Worm (Caenorhabditis elegans) whole organism, L2 larva: Measurements from ENCODE around the gene R10E9.3.

Source experiments
- C34F6.9 ChIP-seq: fragments of 150-350 bp; optimal IDR thresholded peaks from 2 replicates; lab custom pipeline; 2014; ENCODE audit warnings: missing biosample characterization, missing genetic modification characterization
- F13H6.1 ChIP-seq: sonication (generic microtip); optimal IDR thresholded peaks from 2 replicates; lab custom pipeline; 2016; ENCODE audit warnings: missing genetic modification characterization, missing compliant biosample characterization
- R02D3.7 ChIP-seq: fragments of 150-350 bp; optimal IDR thresholded peaks from 2 replicates; lab custom pipeline; 2014; ENCODE audit warnings: missing biosample characterization, missing genetic modification characterization
- Y55F3AM.14 ChIP-seq: fragments of 200-800 bp; sonication (Bioruptor generic); optimal IDR thresholded peaks from 2 replicates; lab custom pipeline; 2018; ENCODE audit warnings: mild to moderate bottlenecking, missing genetic modification characterization, missing compliant biosample characterization
- alr-1 ChIP-seq: fragments of 150-350 bp; optimal IDR thresholded peaks from 2 replicates; lab custom pipeline; 2014; ENCODE audit warnings: missing biosample characterization, missing genetic modification characterization
- aly-2 ChIP-seq: fragments of 150-350 bp; optimal IDR thresholded peaks from 2 replicates; lab custom pipeline; 2014; ENCODE audit warnings: missing biosample characterization, missing genetic modification characterization
- ama-1 ChIP-seq: fragments of 150-350 bp; optimal IDR thresholded peaks from 2 replicates; lab custom pipeline; 2018; ENCODE audit warnings: inconsistent platforms
- blmp-1 ChIP-seq: sonication (generic microtip); optimal IDR thresholded peaks from 2 replicates; lab custom pipeline; 2017; ENCODE audit warnings: missing genetic modification characterization, mild to moderate bottlenecking, missing compliant biosample characterization, antibody characterized with exemption, moderate library complexity; ENCODE audit not compliant: insufficient read depth
- ceh-16 ChIP-seq: fragments of 150-350 bp; optimal IDR thresholded peaks from 2 replicates; lab custom pipeline; 2014; ENCODE audit warnings: missing biosample characterization, missing genetic modification characterization
- crh-2 ChIP-seq: sonication (generic microtip); optimal IDR thresholded peaks from 2 replicates; lab custom pipeline; 2017; ENCODE audit warnings: missing biosample characterization, missing genetic modification characterization
- egl-27 ChIP-seq: sonication (generic microtip); optimal IDR thresholded peaks from 3 replicates; lab custom pipeline; 2017; ENCODE audit warnings: missing biosample characterization, missing genetic modification reagents, missing genetic modification characterization
- elt-1 ChIP-seq: fragments of 150-350 bp; optimal IDR thresholded peaks from 2 replicates; lab custom pipeline; 2014; ENCODE audit warnings: missing biosample characterization, missing genetic modification characterization
- elt-3 ChIP-seq: sonication (generic microtip); optimal IDR thresholded peaks from 2 replicates; lab custom pipeline; 2017; ENCODE audit warnings: missing biosample characterization, missing genetic modification characterization
- fos-1 ChIP-seq: fragments of 150-350 bp; optimal IDR thresholded peaks from 2 replicates; lab custom pipeline; 2014; ENCODE audit warnings: missing biosample characterization, missing genetic modification characterization
- gmeb-1 ChIP-seq: fragments of 150-350 bp; optimal IDR thresholded peaks from 2 replicates; lab custom pipeline; 2014; ENCODE audit warnings: missing biosample characterization, missing genetic modification characterization
- lin-11 ChIP-seq: fragments of 150-350 bp; sonication (generic microtip); optimal IDR thresholded peaks from 2 replicates; lab custom pipeline; 2014; ENCODE audit warnings: missing biosample characterization, missing genetic modification characterization, inconsistent platforms, mixed read lengths
- lin-13 ChIP-seq: fragments of 150-350 bp; optimal IDR thresholded peaks from 2 replicates; lab custom pipeline; 2014; ENCODE audit warnings: missing biosample characterization, missing genetic modification reagents, missing genetic modification characterization
- lin-39 ChIP-seq: fragments of 150-350 bp; optimal IDR thresholded peaks from 2 replicates; lab custom pipeline; 2014; ENCODE audit warnings: missing biosample characterization, missing genetic modification reagents, missing genetic modification characterization
- lsy-2 ChIP-seq, 2 experiments: fragments of 150-350 bp in 1 of 2; sonication (generic microtip) in 1 of 2; optimal IDR thresholded peaks; 2 replicates each; lab custom pipeline; 2014 to 2017; ENCODE audit warnings: missing biosample characterization in 2 of 2, missing genetic modification characterization in 2 of 2
- mab-5 ChIP-seq: fragments of 150-350 bp; optimal IDR thresholded peaks from 2 replicates; lab custom pipeline; 2014; ENCODE audit warnings: missing biosample characterization, missing genetic modification characterization
- mbf-1 ChIP-seq: sonication (generic microtip); optimal IDR thresholded peaks from 2 replicates; lab custom pipeline; 2017; ENCODE audit warnings: missing biosample characterization, missing genetic modification characterization
- mdl-1 ChIP-seq, 2 experiments: fragments of 150-350 bp in 1 of 2; sonication (generic microtip) in 1 of 2; optimal IDR thresholded peaks; 2 replicates each; lab custom pipeline; 2017; ENCODE audit warnings: missing biosample characterization in 2 of 2, missing genetic modification characterization in 2 of 2
- nhr-11 ChIP-seq: fragments of 150-350 bp; optimal IDR thresholded peaks from 2 replicates; lab custom pipeline; 2014; ENCODE audit warnings: missing biosample characterization, missing genetic modification characterization
- nhr-12 ChIP-seq: fragments of 150-350 bp; optimal IDR thresholded peaks from 2 replicates; lab custom pipeline; 2014; ENCODE audit warnings: missing biosample characterization, missing genetic modification characterization
- nhr-129 ChIP-seq: fragments of 150-350 bp; optimal IDR thresholded peaks from 2 replicates; lab custom pipeline; 2014; ENCODE audit warnings: missing biosample characterization, missing genetic modification characterization
- nhr-21 ChIP-seq: fragments of 150-350 bp; optimal IDR thresholded peaks from 2 replicates; lab custom pipeline; 2014; ENCODE audit warnings: missing biosample characterization, missing genetic modification characterization
- nhr-23 ChIP-seq: fragments of 150-350 bp; optimal IDR thresholded peaks from 2 replicates; lab custom pipeline; 2014; ENCODE audit warnings: missing biosample characterization, missing genetic modification reagents, missing genetic modification characterization
- nhr-25 ChIP-seq: fragments of 150-350 bp; sonication (generic microtip); optimal IDR thresholded peaks from 3 replicates; lab custom pipeline; 2014; ENCODE audit warnings: missing biosample characterization, missing genetic modification characterization
- nhr-6 ChIP-seq: fragments of 150-350 bp; optimal IDR thresholded peaks from 2 replicates; lab custom pipeline; 2014; ENCODE audit warnings: missing biosample characterization, missing genetic modification characterization
- peb-1 ChIP-seq: fragments of 150-350 bp; optimal IDR thresholded peaks from 2 replicates; lab custom pipeline; 2014; ENCODE audit warnings: missing biosample characterization, missing genetic modification characterization
- sem-4 ChIP-seq: fragments of 150-350 bp; optimal IDR thresholded peaks from 2 replicates; lab custom pipeline; 2014; ENCODE audit warnings: missing biosample characterization, missing genetic modification reagents, missing genetic modification characterization
- skn-1 ChIP-seq: sonication (generic microtip); optimal IDR thresholded peaks from 2 replicates; lab custom pipeline; 2017; ENCODE audit warnings: missing biosample characterization, missing genetic modification characterization
- sma-3 ChIP-seq: sonication (generic microtip); optimal IDR thresholded peaks from 2 replicates; lab custom pipeline; 2016; ENCODE audit warnings: missing genetic modification reagents, missing genetic modification characterization, missing compliant biosample characterization
- sma-9 ChIP-seq, 2 experiments: fragments of 150-350 bp in 1 of 2; sonication (generic microtip) in 1 of 2; optimal IDR thresholded peaks; 2 replicates each; lab custom pipeline; 2014 to 2016; ENCODE audit warnings: missing genetic modification characterization in 2 of 2, mild to moderate bottlenecking in 1 of 2, missing biosample characterization in 1 of 2, missing compliant biosample characterization in 1 of 2, missing genetic modification reagents in 1 of 2, moderate library complexity in 1 of 2
- unc-55 ChIP-seq: fragments of 150-350 bp; sonication (generic microtip); optimal IDR thresholded peaks from 3 replicates; lab custom pipeline; 2014; ENCODE audit warnings: missing biosample characterization, missing genetic modification reagents, missing genetic modification characterization
- unc-62 ChIP-seq: fragments of 150-350 bp; optimal IDR thresholded peaks from 2 replicates; lab custom pipeline; 2014; ENCODE audit warnings: missing biosample characterization, missing genetic modification reagents, missing genetic modification characterization
- zag-1 ChIP-seq: fragments of 150-350 bp; optimal IDR thresholded peaks from 2 replicates; lab custom pipeline; 2014; ENCODE audit warnings: missing biosample characterization, missing genetic modification characterization
- ztf-4 ChIP-seq: fragments of 150-350 bp; optimal IDR thresholded peaks from 2 replicates; lab custom pipeline; 2014; ENCODE audit warnings: missing biosample characterization, missing genetic modification characterization

Gene R10E9.3

ce11 chrIII:3953235-3953634 lies 6.8 kb upstream of the R10E9.3 start:
- TF ChIP-seq fos-1 (tag; lab: Kevin White, UChicago): peak; percentile 23
- TF ChIP-seq skn-1 (tag; lab: Kevin White, UChicago): no peak
- peak; percentile 72 for TF ChIP-seq C34F6.9 (tag; lab: Kevin White, UChicago)
- peak; percentile 85 for TF ChIP-seq nhr-129
- TF ChIP-seq mab-5 (tag; lab: Kevin White, UChicago): peak; percentile 38
- TF ChIP-seq nhr-11 (tag; lab: Kevin White, UChicago): no peak
- peak; percentile 85 for TF ChIP-seq sem-4
- no peak for TF ChIP-seq gmeb-1
- no peak for TF ChIP-seq R02D3.7 (tag; lab: Kevin White, UChicago)
- TF ChIP-seq sma-9 (GFP tag; optimal IDR thresholded peaks at IDR 0.05; lab: Kevin White, UChicago): peak; percentile 89
- TF ChIP-seq sma-9 (tag; optimal IDR thresholded peaks at IDR 0.05; lab: Kevin White, UChicago): no peak
- no peak for TF ChIP-seq peb-1 (tag; lab: Kevin White, UChicago)
- peak; percentile 3 for TF ChIP-seq ama-1 (lab: Kevin White, UChicago)
- TF ChIP-seq lin-13 (GFP tag; lab: Kevin White, UChicago): peak; percentile 2
- TF ChIP-seq sma-3 (GFP tag; lab: Kevin White, UChicago): peak; percentile 30
- TF ChIP-seq Y55F3AM.14 (GFP tag; lab: Kevin White, UChicago): peak; percentile 61
- TF ChIP-seq elt-3: no peak
- peak; percentile 47 for TF ChIP-seq nhr-6 (tag; lab: Kevin White, UChicago)
- peak; percentile 0 for TF ChIP-seq crh-2 (tag; lab: Kevin White, UChicago)
- peak; percentile 72 for TF ChIP-seq ceh-16 (tag; lab: Kevin White, UChicago)
- no peak for TF ChIP-seq lin-39 (tag; lab: Kevin White, UChicago)
- peak in 1 of 2 experiments; percentile 69 for TF ChIP-seq lsy-2 (tag; optimal IDR thresholded peaks at IDR 0.05; lab: Kevin White, UChicago)
- no peak for TF ChIP-seq nhr-12 (tag; lab: Kevin White, UChicago)
- peak; percentile 18 for TF ChIP-seq lin-11 (tag; lab: Kevin White, UChicago)
- TF ChIP-seq elt-1 (tag; lab: Kevin White, UChicago): no peak
- TF ChIP-seq mdl-1 (tag; optimal IDR thresholded peaks at IDR 0.05; lab: Kevin White, UChicago): peak in 1 of 2 experiments; percentile 63
- peak; percentile 79 for TF ChIP-seq nhr-25
- TF ChIP-seq egl-27: peak; percentile 51
- TF ChIP-seq unc-55 (GFP tag; lab: Kevin White, UChicago): peak; percentile 40
- TF ChIP-seq F13H6.1 (tag; lab: Kevin White, UChicago): peak; percentile 66
- TF ChIP-seq blmp-1: peak; percentile 12
- no peak for TF ChIP-seq zag-1 (tag; lab: Kevin White, UChicago)
- TF ChIP-seq nhr-21 (tag; lab: Kevin White, UChicago): peak; percentile 72

ce11 chrIII:3954220-3954619 lies 5.8 kb upstream of the R10E9.3 start:
- peak; percentile 60 for TF ChIP-seq sem-4
- no peak for TF ChIP-seq unc-62 (GFP tag; lab: Kevin White, UChicago)
- no peak for TF ChIP-seq mbf-1 (tag; lab: Kevin White, UChicago)
- TF ChIP-seq blmp-1: peak; percentile 3
- TF ChIP-seq nhr-21 (tag; lab: Kevin White, UChicago): peak; percentile 33
- peak; percentile 7 for TF ChIP-seq mab-5 (tag; lab: Kevin White, UChicago)
- no peak for TF ChIP-seq aly-2 (tag; lab: Kevin White, UChicago)
- peak; percentile 46 for TF ChIP-seq nhr-25
- TF ChIP-seq C34F6.9 (tag; lab: Kevin White, UChicago): peak; percentile 61
- no peak for TF ChIP-seq alr-1
- TF ChIP-seq mdl-1 (tag; optimal IDR thresholded peaks at IDR 0.05; lab: Kevin White, UChicago): peak; percentile 66 to 69
- TF ChIP-seq lin-39 (tag; lab: Kevin White, UChicago): no peak
- peak; percentile 27 for TF ChIP-seq unc-55 (GFP tag; lab: Kevin White, UChicago)
- no peak for TF ChIP-seq nhr-12 (tag; lab: Kevin White, UChicago)
- TF ChIP-seq nhr-129: peak; percentile 81
- no peak for TF ChIP-seq Y55F3AM.14 (GFP tag; lab: Kevin White, UChicago)
- TF ChIP-seq crh-2 (tag; lab: Kevin White, UChicago): no peak
- no peak for TF ChIP-seq nhr-23 (tag; lab: Kevin White, UChicago)
- TF ChIP-seq sma-9 (GFP tag; optimal IDR thresholded peaks at IDR 0.05; lab: Kevin White, UChicago): peak; percentile 78
- no peak for TF ChIP-seq sma-9 (tag; optimal IDR thresholded peaks at IDR 0.05; lab: Kevin White, UChicago)
- peak in 1 of 2 experiments; percentile 76 for TF ChIP-seq lsy-2 (tag; optimal IDR thresholded peaks at IDR 0.05; lab: Kevin White, UChicago)

- peak; percentile 71 for TF ChIP-seq unc-55 (GFP tag; lab: Kevin White, UChicago)
- TF ChIP-seq R02D3.7 (tag; lab: Kevin White, UChicago): no peak
- TF ChIP-seq ztf-4: peak; percentile 20
Observed at ce11 chrIII:3954828-3955227, 5.2 kb upstream of the R10E9.3 start.
